Fruit fly (Drosophila melanogaster) whole organism, embryonic: Measurements from ENCODE around the gene Lcp65Ac.

Experiments
- CG10209 ChIP-seq: fragments of 200-800 bp; sonication (Bioruptor generic); optimal IDR thresholded peaks from 3 replicates; lab custom pipeline; 2017; ENCODE audit warnings: missing biosample characterization, mild to moderate bottlenecking, missing genetic modification characterization, missing genetic modification reagents
- CG10321 ChIP-seq: fragments of 200-800 bp; sonication (Bioruptor generic); IDR thresholded peaks from 2 replicates; pipeline ENCODE4 v1.3.6; 2022; ENCODE audit warnings: missing biosample characterization, missing genetic modification characterization
- CG11696 ChIP-seq: fragments of 200-800 bp; sonication (Bioruptor generic); IDR thresholded peaks from 2 replicates; pipeline ENCODE4 v1.3.6; 2022; ENCODE audit warnings: missing biosample characterization, missing genetic modification characterization
- CG13624 ChIP-seq: fragments of 200-800 bp; sonication (Bioruptor generic); optimal IDR thresholded peaks from 2 replicates; lab custom pipeline; 2016; ENCODE audit warnings: missing biosample characterization, missing genetic modification characterization
- CG14710 ChIP-seq: fragments of 200-800 bp; sonication (Bioruptor generic); optimal IDR thresholded peaks from 3 replicates; lab custom pipeline; 2019; ENCODE audit warnings: missing biosample characterization, mild to moderate bottlenecking, missing genetic modification characterization, moderate library complexity
- CG15269 ChIP-seq: fragments of 200-800 bp; sonication (Bioruptor generic); optimal IDR thresholded peaks from 2 replicates; lab custom pipeline; 2018; ENCODE audit warnings: missing biosample characterization, mild to moderate bottlenecking, missing genetic modification characterization, moderate library complexity
- CG15514 ChIP-seq: fragments of 200-800 bp; sonication (Bioruptor generic); optimal IDR thresholded peaks from 3 replicates; lab custom pipeline; 2017; ENCODE audit warnings: missing biosample characterization, missing genetic modification characterization, mild to moderate bottlenecking, moderate library complexity, missing genetic modification reagents
- CG16779 ChIP-seq: fragments of 200-800 bp; sonication (Bioruptor generic); IDR thresholded peaks from 2 replicates; pipeline ENCODE4 v1.3.6; 2022; ENCODE audit warnings: missing biosample characterization, missing genetic modification characterization
- CG17186 ChIP-seq: fragments of 200-800 bp; sonication (Bioruptor generic); optimal IDR thresholded peaks from 3 replicates; lab custom pipeline; 2017; ENCODE audit warnings: missing biosample characterization, missing genetic modification reagents, missing genetic modification characterization
- CG17802 ChIP-seq: fragments of 200-800 bp; sonication (Bioruptor generic); optimal IDR thresholded peaks from 2 replicates; lab custom pipeline; 2018; ENCODE audit warnings: missing biosample characterization, mild to moderate bottlenecking, missing genetic modification characterization, moderate library complexity
- CG2712 ChIP-seq: fragments of 200-800 bp; optimal IDR thresholded peaks from 3 replicates; lab custom pipeline; 2019; ENCODE audit warnings: missing biosample characterization, mild to moderate bottlenecking, missing genetic modification characterization, moderate library complexity
- CG2875 ChIP-seq: fragments of 200-800 bp; sonication (Bioruptor generic); optimal IDR thresholded peaks from 2 replicates; lab custom pipeline; 2017; ENCODE audit warnings: missing biosample characterization, mild to moderate bottlenecking, missing genetic modification characterization, missing genetic modification reagents
- CG30403 ChIP-seq: fragments of 200-800 bp; sonication (Bioruptor generic); optimal IDR thresholded peaks from 3 replicates; lab custom pipeline; 2016; ENCODE audit warnings: missing biosample characterization, missing genetic modification characterization
- CG32532 ChIP-seq: fragments of 200-800 bp; sonication (Bioruptor generic); IDR thresholded peaks from 2 replicates; pipeline ENCODE4 v1.3.6; 2022; ENCODE audit warnings: missing biosample characterization, missing genetic modification characterization
- CG3726 ChIP-seq: fragments of 200-800 bp; sonication (Bioruptor generic); IDR thresholded peaks from 3 replicates; pipeline ENCODE4, ENCODE4 v1.3.6; 2022; ENCODE audit warnings: missing biosample characterization, missing genetic modification characterization
- CG3847 ChIP-seq: fragments of 200-800 bp; sonication (Bioruptor generic); IDR thresholded peaks from 2 replicates; pipeline ENCODE4 v1.3.6; 2022; ENCODE audit warnings: missing biosample characterization, missing genetic modification characterization
- CG6813 ChIP-seq: fragments of 200-800 bp; sonication (Bioruptor generic); optimal IDR thresholded peaks from 2 replicates; lab custom pipeline; 2017; ENCODE audit warnings: missing biosample characterization, missing genetic modification characterization, mild to moderate bottlenecking, moderate library complexity, missing genetic modification reagents
- CG7928 ChIP-seq: fragments of 200-800 bp; sonication (Bioruptor generic); optimal IDR thresholded peaks from 2 replicates; lab custom pipeline; 2017; ENCODE audit warnings: missing biosample characterization, mild to moderate bottlenecking, missing genetic modification characterization
- CG7987 ChIP-seq: fragments of 200-800 bp; sonication (Bioruptor generic); optimal IDR thresholded peaks from 2 replicates; lab custom pipeline; 2018; ENCODE audit warnings: missing biosample characterization, mild to moderate bottlenecking, missing genetic modification characterization, moderate library complexity
- Camta ChIP-seq: fragments of 200-800 bp; sonication (Bioruptor generic); optimal IDR thresholded peaks from 2 replicates; lab custom pipeline; 2016; ENCODE audit warnings: missing biosample characterization, missing genetic modification characterization
- D19A ChIP-seq: fragments of 200-800 bp; optimal IDR thresholded peaks from 3 replicates; lab custom pipeline; 2019; ENCODE audit warnings: missing biosample characterization, mild to moderate bottlenecking, missing genetic modification characterization, moderate library complexity
- D19B ChIP-seq: fragments of 200-800 bp; sonication (Bioruptor generic); optimal IDR thresholded peaks from 2 replicates; lab custom pipeline; 2017; ENCODE audit warnings: missing biosample characterization, mild to moderate bottlenecking, missing genetic modification characterization
- Doc3 ChIP-seq: fragments of 200-800 bp; sonication (Bioruptor generic); IDR thresholded peaks from 3 replicates; pipeline ENCODE4 v1.3.6; 2022; ENCODE audit warnings: missing biosample characterization, missing genetic modification characterization; ENCODE audit not compliant: partially characterized antibody
- Eip74EF ChIP-seq, 2 experiments: fragments of 200-800 bp in 1 of 2; fragments of >200 bp in 1 of 2; sonication (Bioruptor generic) in 1 of 2; optimal IDR thresholded peaks; 2 replicates each; lab custom pipeline; 2017 to 2019; ENCODE audit warnings: missing biosample characterization in 2 of 2, missing genetic modification characterization in 2 of 2, mild to moderate bottlenecking in 1 of 2, moderate library complexity in 1 of 2
- Ets65A ChIP-seq: fragments of 200-800 bp; sonication (Bioruptor generic); peaks from one replicate; lab custom pipeline; 2016; ENCODE audit warnings: missing biosample characterization, missing genetic modification characterization
- Gsc ChIP-seq: fragments of 200-800 bp; sonication (Bioruptor generic); IDR thresholded peaks from 2 replicates; pipeline ENCODE4 v1.3.6; 2022; ENCODE audit warnings: missing biosample characterization, missing genetic modification characterization
- MBD-R2 ChIP-seq: fragments of 200-800 bp; sonication (Bioruptor generic); IDR thresholded peaks from 2 replicates; pipeline ENCODE4 v1.3.6; 2022; ENCODE audit warnings: missing biosample characterization, missing genetic modification characterization
- NK7.1 ChIP-seq: fragments of 200-800 bp; sonication (Bioruptor generic); optimal IDR thresholded peaks from 3 replicates; lab custom pipeline; 2016; ENCODE audit warnings: missing biosample characterization, missing genetic modification characterization
- Neu2 ChIP-seq: fragments of 200-800 bp; sonication (Bioruptor generic); optimal IDR thresholded peaks from 3 replicates; lab custom pipeline; 2016; ENCODE audit warnings: missing biosample characterization, missing genetic modification characterization, borderline replicate concordance
- Oaz ChIP-seq: fragments of 200-800 bp; sonication (Bioruptor generic); IDR thresholded peaks from 2 replicates; pipeline ENCODE4 v1.3.6; 2022; ENCODE audit warnings: missing biosample characterization, missing genetic modification characterization
- Ravus ChIP-seq: fragments of 200-800 bp; sonication (Bioruptor generic); IDR thresholded peaks from 2 replicates; pipeline ENCODE4 v1.3.6; 2022; ENCODE audit warnings: missing biosample characterization, missing genetic modification characterization
- Usf ChIP-seq: fragments of 200-800 bp; sonication (Bioruptor generic); optimal IDR thresholded peaks from 2 replicates; lab custom pipeline; 2017; ENCODE audit warnings: missing genotype, missing biosample characterization, missing genetic modification characterization
- amos ChIP-seq: fragments of 200-800 bp; sonication (Bioruptor generic); IDR thresholded peaks from 2 replicates; pipeline ENCODE4 v1.3.6; 2022; ENCODE audit warnings: missing biosample characterization, missing genetic modification characterization; ENCODE audit not compliant: partially characterized antibody
- aop ChIP-seq: fragments of 200-800 bp; sonication (Bioruptor generic); IDR thresholded peaks from 2 replicates; pipeline ENCODE4 v1.3.6; 2022; ENCODE audit warnings: missing biosample characterization, missing genetic modification characterization
- ase ChIP-seq: fragments of 200-800 bp; sonication (Bioruptor generic); IDR thresholded peaks from 3 replicates; pipeline ENCODE4 v1.3.6; 2022; ENCODE audit warnings: missing biosample characterization, missing genetic modification characterization
- chif ChIP-seq, 2 experiments: fragments of 200-800 bp; sonication (Bioruptor generic); optimal IDR thresholded peaks; 3 replicates each; lab custom pipeline; 2016; ENCODE audit warnings: missing biosample characterization in 2 of 2, missing genetic modification characterization in 2 of 2
- dati ChIP-seq: fragments of 200-800 bp; sonication (Bioruptor generic); IDR thresholded peaks from 2 replicates; pipeline ENCODE4 v1.3.6; 2022; ENCODE audit warnings: missing biosample characterization, missing genetic modification characterization
- dmrt11E ChIP-seq: fragments of 200-800 bp; sonication (Bioruptor generic); optimal IDR thresholded peaks from 3 replicates; lab custom pipeline; 2018; ENCODE audit warnings: missing biosample characterization, mild to moderate bottlenecking, missing genetic modification characterization, moderate library complexity
- eyg ChIP-seq: fragments of 200-800 bp; sonication (Bioruptor generic); optimal IDR thresholded peaks from 3 replicates; lab custom pipeline; 2016; ENCODE audit warnings: missing biosample characterization, missing genetic modification characterization
- hb ChIP-seq: fragments of 200-800 bp; sonication (Bioruptor generic); IDR thresholded peaks from 3 replicates; pipeline ENCODE4 v1.3.6; 2022; ENCODE audit warnings: missing biosample characterization, missing genetic modification characterization; ENCODE audit not compliant: partially characterized antibody
- hth ChIP-seq: fragments of >200 bp; optimal IDR thresholded peaks from 2 replicates; lab custom pipeline; 2017; ENCODE audit warnings: inconsistent platforms
- klu ChIP-seq: fragments of 200-800 bp; sonication (Bioruptor generic); IDR thresholded peaks from 2 replicates; pipeline ENCODE4 v1.3.6; 2022; ENCODE audit warnings: missing biosample characterization, missing genetic modification characterization
- kni ChIP-seq: fragments of 200-800 bp; sonication (Bioruptor generic); optimal IDR thresholded peaks from 3 replicates; lab custom pipeline; 2017; ENCODE audit warnings: mild to moderate bottlenecking, missing biosample characterization, missing genetic modification reagents, missing genetic modification characterization
- lmd ChIP-seq: fragments of 200-800 bp; sonication (Bioruptor generic); IDR thresholded peaks from 2 replicates; pipeline ENCODE4 v1.3.6; 2022; ENCODE audit warnings: missing biosample characterization, missing genetic modification characterization
- mam ChIP-seq: fragments of 200-800 bp; sonication (Bioruptor generic); optimal IDR thresholded peaks from 3 replicates; lab custom pipeline; 2016; ENCODE audit warnings: missing biosample characterization, missing genetic modification characterization
- oc ChIP-seq: fragments of 200-800 bp; sonication (Bioruptor generic); optimal IDR thresholded peaks from 2 replicates; lab custom pipeline; 2018; ENCODE audit warnings: missing biosample characterization, mild to moderate bottlenecking, missing genetic modification characterization, moderate library complexity
- slp2 ChIP-seq: fragments of 200-800 bp; sonication (Bioruptor generic); optimal IDR thresholded peaks from 2 replicates; lab custom pipeline; 2016; ENCODE audit warnings: missing biosample characterization, missing genetic modification characterization
- tll ChIP-seq, 2 experiments: fragments of 200-800 bp in 1 of 2; fragments of >200 bp in 1 of 2; sonication (Bioruptor generic) in 1 of 2; optimal IDR thresholded peaks; 2 replicates each; lab custom pipeline; 2017 to 2019; ENCODE audit warnings: missing biosample characterization in 2 of 2, missing genetic modification characterization in 2 of 2, mild to moderate bottlenecking in 1 of 2, moderate library complexity in 1 of 2
- trh ChIP-seq: fragments of 200-800 bp; sonication (Bioruptor generic); optimal IDR thresholded peaks from 2 replicates; lab custom pipeline; 2016; ENCODE audit warnings: missing biosample characterization, missing genetic modification characterization
- vfl ChIP-seq: fragments of 200-800 bp; sonication (Bioruptor generic); optimal IDR thresholded peaks from 2 replicates; lab custom pipeline; 2016; ENCODE audit warnings: missing biosample characterization, missing genetic modification characterization
- zen ChIP-seq: fragments of 200-800 bp; sonication (Bioruptor generic); optimal IDR thresholded peaks from 3 replicates; lab custom pipeline; 2018; ENCODE audit warnings: missing biosample characterization, mild to moderate bottlenecking, missing genetic modification characterization, moderate library complexity

Lcp65Ac gene

dm6 chr3L:6173826-6174255 lies 29.2 kb downstream of the Lcp65Ac start, which contains the start of the genes fmt and CG7376 (continued):
- TF ChIP-seq tll (GFP tag; optimal IDR thresholded peaks at IDR 0.05; lab: Kevin White, UChicago), result no peak
- TF ChIP-seq CG14710, result peak; percentile 83
- no peak for TF ChIP-seq CG13624 (GFP tag; lab: Kevin White, UChicago)
- no peak for TF ChIP-seq Ravus (GFP tag; lab: Robert Waterston, UW)
- TF ChIP-seq Gsc (GFP tag; lab: Robert Waterston, UW), result no peak
- no peak for TF ChIP-seq Neu2 (GFP tag; lab: Kevin White, UChicago)
- TF ChIP-seq CG2875 (GFP tag; lab: Kevin White, UChicago), result no peak
- no peak for TF ChIP-seq CG15269 (tag; lab: Kevin White, UChicago)
- no peak for TF ChIP-seq hth (lab: Kevin White, UChicago)
- TF ChIP-seq dmrt11E, result peak; percentile 33
- no peak for TF ChIP-seq Eip74EF (GFP tag; optimal IDR thresholded peaks at IDR 0.05; lab: Kevin White, UChicago)
- TF ChIP-seq CG11696 (GFP tag; lab: Robert Waterston, UW), result no peak
- peak; percentile 3 for TF ChIP-seq mam (GFP tag; lab: Kevin White, UChicago)
- TF ChIP-seq CG17186 (GFP tag; lab: Kevin White, UChicago), result peak; percentile 39
- no peak for TF ChIP-seq Oaz (GFP tag; lab: Robert Waterston, UW)
- no peak for TF ChIP-seq chif (GFP tag; optimal IDR thresholded peaks at IDR 0.05; lab: Kevin White, UChicago)
- peak; percentile 86 for TF ChIP-seq hb (GFP tag; lab: Robert Waterston, UW)
- no peak for TF ChIP-seq CG10209 (GFP tag; lab: Kevin White, UChicago)
- peak; percentile 51 for TF ChIP-seq CG3847
- peak; percentile 42 for TF ChIP-seq Ets65A (GFP tag; lab: Kevin White, UChicago)
- no peak for TF ChIP-seq klu (GFP tag; lab: Robert Waterston, UW)
- TF ChIP-seq CG32532, result no peak; the same call in 1 of the 2 replicates
- no peak for TF ChIP-seq ase (GFP tag; lab: Robert Waterston, UW)
- peak; percentile 56 for TF ChIP-seq CG17802
- TF ChIP-seq lmd (GFP tag; lab: Robert Waterston, UW), result no peak
- no peak for TF ChIP-seq CG10321
- TF ChIP-seq D19A, result no peak

- TF ChIP-seq Doc3 (no peak), MBD-R2 (GFP tag; lab: Robert Waterston, UW) (peak; percentile 89), amos (no peak), vfl (GFP tag; lab: Kevin White, UChicago) (no peak), CG15514 (GFP tag; lab: Kevin White, UChicago) (no peak), CG16779 (GFP tag; lab: Robert Waterston, UW) (no peak), CG7928 (peak; percentile 18), zen (tag; lab: Kevin White, UChicago) (peak; percentile 81), eyg (GFP tag; lab: Kevin White, UChicago) (no peak), kni (GFP tag; lab: Kevin White, UChicago) (no peak), CG3726 (no peak), aop (GFP tag; lab: Robert Waterston, UW) (no peak), slp2 (GFP tag; lab: Kevin White, UChicago) (peak; percentile 61), dati (GFP tag; lab: Robert Waterston, UW) (no peak), CG10209 (GFP tag; lab: Kevin White, UChicago) (peak; percentile 76), Usf (GFP tag; lab: Kevin White, UChicago) (peak; percentile 47), CG7987 (GFP tag; lab: Kevin White, UChicago) (peak; percentile 1), oc (tag; lab: Kevin White, UChicago) (no peak), D19B (GFP tag; lab: Kevin White, UChicago) (no peak), CG2875 (GFP tag; lab: Kevin White, UChicago) (no peak), Camta (GFP tag; lab: Kevin White, UChicago) (peak; percentile 70), CG2712 (tag; lab: Kevin White, UChicago) (peak; percentile 83), CG30403 (GFP tag; lab: Kevin White, UChicago) (peak; percentile 90), NK7.1 (no peak), CG6813 (GFP tag; lab: Kevin White, UChicago) (no peak), trh (GFP tag; lab: Kevin White, UChicago) (peak; percentile 36)
These were observed 37.2 kb downstream of the Lcp65Ac start, which contains the start of gene CG10274 for dm6 chr3L:6181776-6182175. Gene CG10274 (minus strand): TSS chr3L:6181829.
